Fruit fly (Drosophila melanogaster): Measurements from ENCODE around the gene CG14926.

dm6 chr2L:11323917-11324316 lies 19.2 kb downstream of the CG14926 start:
- no peak for TF ChIP-seq Myc (optimal IDR thresholded peaks at IDR 0.05)
- TF ChIP-seq br (GFP tag; optimal IDR thresholded peaks at IDR 0.05): peak; percentile 92
- TF ChIP-seq tai (GFP tag; optimal IDR thresholded peaks at IDR 0.05): peak; percentile 86
- no peak for TF ChIP-seq sv (GFP tag; optimal IDR thresholded peaks at IDR 0.05)
- peak; percentile 73 for TF ChIP-seq Rel (GFP tag; optimal IDR thresholded peaks at IDR 0.05)
- peak; percentile 45 for TF ChIP-seq Rel (tag; optimal IDR thresholded peaks at IDR 0.05)
- no peak for TF ChIP-seq N (GFP tag; optimal IDR thresholded peaks at IDR 0.05)
- peak; percentile 58 for TF ChIP-seq Jra (GFP tag; optimal IDR thresholded peaks at IDR 0.05)
- peak; percentile 30 for TF ChIP-seq GATAd (GFP tag; optimal IDR thresholded peaks at IDR 0.05)
- peak; percentile 78 for TF ChIP-seq brk (GFP tag; optimal IDR thresholded peaks at IDR 0.05)
- no peak for TF ChIP-seq lola (GFP tag; optimal IDR thresholded peaks at IDR 0.05)
- TF ChIP-seq pan (optimal IDR thresholded peaks at IDR 0.05): no peak
- no peak for TF ChIP-seq Hr78 (GFP tag; optimal IDR thresholded peaks at IDR 0.05)
- no peak for TF ChIP-seq Dif (GFP tag; optimal IDR thresholded peaks at IDR 0.05; ENCODE audit: partially characterized antibody)
